Worm (Caenorhabditis elegans) whole organism, L3 larva: Measurements from ENCODE around the gene srd-49.

ENCODE experiments used
- R02D3.7 ChIP-seq: fragments of 150-350 bp; optimal IDR thresholded peaks from 2 replicates; lab custom pipeline; 2014; ENCODE audit warnings: missing biosample characterization, missing genetic modification characterization
- elt-1 ChIP-seq: fragments of 150-350 bp; optimal IDR thresholded peaks from 2 replicates; lab custom pipeline; 2014; ENCODE audit warnings: missing biosample characterization, missing genetic modification characterization
- nfya-1 ChIP-seq: sonication (generic microtip); optimal IDR thresholded peaks from 2 replicates; lab custom pipeline; 2017; ENCODE audit warnings: missing genetic modification characterization, mild to moderate bottlenecking, missing compliant biosample characterization, antibody characterized with exemption, moderate library complexity; ENCODE audit not compliant: insufficient read depth
- nhr-28 ChIP-seq: fragments of 150-350 bp; optimal IDR thresholded peaks from 2 replicates; lab custom pipeline; 2014; ENCODE audit warnings: missing biosample characterization, missing genetic modification characterization
- tbx-2 ChIP-seq: sonication (generic microtip); optimal IDR thresholded peaks from 2 replicates; lab custom pipeline; 2016; ENCODE audit warnings: mild to moderate bottlenecking, missing genetic modification characterization, missing compliant biosample characterization
- unc-62 ChIP-seq: fragments of 150-350 bp; sonication (generic microtip); optimal IDR thresholded peaks from 4 replicates; lab custom pipeline; 2014; ENCODE audit warnings: missing biosample characterization, missing genetic modification reagents, missing genetic modification characterization
- ztf-4 ChIP-seq: fragments of 150-350 bp; optimal IDR thresholded peaks from 2 replicates; lab custom pipeline; 2014; ENCODE audit warnings: missing biosample characterization, missing genetic modification characterization

- TF ChIP-seq nhr-28 (tag; lab: Kevin White, UChicago) (no peak), ztf-4 (tag; lab: Kevin White, UChicago) (no peak), R02D3.7 (tag; lab: Kevin White, UChicago) (no peak), unc-62 (GFP tag; lab: Kevin White, UChicago) (no peak), nfya-1 (tag; lab: Kevin White, UChicago) (no peak), elt-1 (tag; lab: Kevin White, UChicago) (no peak), tbx-2 (tag; lab: Kevin White, UChicago) (no peak)
Observed at ce11 chrV:10145653-10146052, 51.2 kb downstream of the srd-49 start, which contains the start of gene C51E3.9.
